Worm (Caenorhabditis elegans) whole organism, L2 larva: ENCODE results near the gene F13E9.13.

Experiments used
- alr-1 ChIP-seq: fragments of 150-350 bp; optimal IDR thresholded peaks from 2 replicates; lab custom pipeline; 2014; ENCODE audit warnings: missing biosample characterization, missing genetic modification characterization
- crh-2 ChIP-seq: sonication (generic microtip); optimal IDR thresholded peaks from 2 replicates; lab custom pipeline; 2017; ENCODE audit warnings: missing biosample characterization, missing genetic modification characterization
- elt-3 ChIP-seq: sonication (generic microtip); optimal IDR thresholded peaks from 2 replicates; lab custom pipeline; 2017; ENCODE audit warnings: missing biosample characterization, missing genetic modification characterization
- lin-39 ChIP-seq: fragments of 150-350 bp; optimal IDR thresholded peaks from 2 replicates; lab custom pipeline; 2014; ENCODE audit warnings: missing biosample characterization, missing genetic modification reagents, missing genetic modification characterization
- nhr-25 ChIP-seq: fragments of 150-350 bp; sonication (generic microtip); optimal IDR thresholded peaks from 3 replicates; lab custom pipeline; 2014; ENCODE audit warnings: missing biosample characterization, missing genetic modification characterization
- unc-39 ChIP-seq: fragments of 150-350 bp; optimal IDR thresholded peaks from 2 replicates; lab custom pipeline; 2014; ENCODE audit warnings: missing biosample characterization, missing genetic modification characterization

ce11 chrIV:10879542-10879941, 1.8 kb upstream of the F13E9.13 start, which contains the start of gene sdz-13:
- TF ChIP-seq nhr-25 (tag; lab: Kevin White, UChicago) (no peak), elt-3 (tag; lab: Kevin White, UChicago) (no peak), unc-39 (tag; lab: Kevin White, UChicago) (no peak), alr-1 (tag; lab: Kevin White, UChicago) (no peak), lin-39 (no peak), crh-2 (tag; lab: Kevin White, UChicago) (no peak)
